Fruit fly (Drosophila melanogaster): ENCODE results near the gene CG32087.

- TF ChIP-seq fd59A (GFP tag; optimal IDR thresholded peaks at IDR 0.05) (no peak), esn (GFP tag; optimal IDR thresholded peaks at IDR 0.05) (no peak), CG8319 (GFP tag; optimal IDR thresholded peaks at IDR 0.05) (no peak), Sox102F (GFP tag; optimal IDR thresholded peaks at IDR 0.05) (no peak), CG8119 (GFP tag; IDR thresholded peaks at IDR 0.05) (no peak), Sox15 (GFP tag; optimal IDR thresholded peaks at IDR 0.05) (no peak), CG6854 (GFP tag; optimal IDR thresholded peaks at IDR 0.05) (no peak), CG6163 (GFP tag; IDR thresholded peaks at IDR 0.05) (no peak), CG16779 (tag; optimal IDR thresholded peaks at IDR 0.05) (no peak), Smox (GFP tag; optimal IDR thresholded peaks at IDR 0.05) (no peak), fkh (GFP tag; optimal IDR thresholded peaks at IDR 0.05) (peak; percentile 80), Eip93F (GFP tag; optimal IDR thresholded peaks at IDR 0.05) (no peak), CG9139 (GFP tag; optimal IDR thresholded peaks at IDR 0.05) (no peak), Blimp-1 (GFP tag; optimal IDR thresholded peaks at IDR 0.05) (no peak)
These were observed 46.1 kb upstream of the CG32087 start for dm6 chr3L:11685876-11686275.

All from whole organism, prepupa.